Worm (Caenorhabditis elegans) whole organism, early embryonic: ENCODE results near the gene adbp-1.

Experiments used
- B0310.2 ChIP-seq: sonication (generic microtip); optimal IDR thresholded peaks from 2 replicates; lab custom pipeline; 2016; ENCODE audit warnings: mild to moderate bottlenecking, missing genetic modification characterization, missing compliant biosample characterization
- F13C5.2 ChIP-seq: sonication (generic microtip); optimal IDR thresholded peaks from 2 replicates; lab custom pipeline; 2017; ENCODE audit warnings: mild to moderate bottlenecking, missing genetic modification characterization, inconsistent platforms, missing compliant biosample characterization
- aly-1 ChIP-seq: sonication (generic microtip); optimal IDR thresholded peaks from 2 replicates; lab custom pipeline; 2016; ENCODE audit warnings: missing genetic modification characterization, missing compliant biosample characterization
- ama-1 ChIP-seq: fragments of 150-350 bp; optimal IDR thresholded peaks from 2 replicates; lab custom pipeline; 2014
- ceh-13 ChIP-seq: fragments of 200-800 bp; sonication (Bioruptor generic); optimal IDR thresholded peaks from 2 replicates; lab custom pipeline; 2018; ENCODE audit warnings: mild to moderate bottlenecking, missing genetic modification characterization, missing compliant biosample characterization
- ceh-36 ChIP-seq: sonication (generic microtip); optimal IDR thresholded peaks from 2 replicates; lab custom pipeline; 2016; ENCODE audit warnings: missing genetic modification characterization, inconsistent platforms, missing compliant biosample characterization
- ets-7 ChIP-seq: sonication (generic microtip); optimal IDR thresholded peaks from 2 replicates; lab custom pipeline; 2016; ENCODE audit warnings: missing genotype, missing genetic modification characterization, missing compliant biosample characterization
- flt-1 ChIP-seq: fragments of 200-800 bp; sonication (Bioruptor generic); IDR thresholded peaks from 2 replicates; pipeline ENCODE4 v1.3.6; 2022; ENCODE audit warnings: missing genetic modification characterization, missing compliant biosample characterization
- hmbx-1 ChIP-seq: sonication (generic microtip); optimal IDR thresholded peaks from 2 replicates; lab custom pipeline; 2016; ENCODE audit warnings: mild to moderate bottlenecking, missing genetic modification characterization, missing compliant biosample characterization
- hmg-4 ChIP-seq: fragments of 200-800 bp; sonication (Bioruptor generic); optimal IDR thresholded peaks from 2 replicates; lab custom pipeline; 2018; ENCODE audit warnings: mild to moderate bottlenecking, missing genetic modification characterization, missing compliant biosample characterization
- hnd-1 ChIP-seq: sonication (generic microtip); optimal IDR thresholded peaks from 2 replicates; lab custom pipeline; 2016; ENCODE audit warnings: missing genetic modification characterization, missing compliant biosample characterization
- pes-1 ChIP-seq: fragments of 200-800 bp; sonication (Bioruptor generic); IDR thresholded peaks from 2 replicates; pipeline ENCODE4 v1.3.6; 2022; ENCODE audit warnings: missing genetic modification reagents, missing genetic modification characterization, missing compliant biosample characterization
- scrt-1 ChIP-seq: fragments of 200-800 bp; sonication (Bioruptor generic); IDR thresholded peaks from 2 replicates; pipeline ENCODE4 v1.3.6; 2022; ENCODE audit warnings: missing genetic modification characterization, missing compliant biosample characterization
- sea-1 ChIP-seq: fragments of 200-800 bp; sonication (Bioruptor generic); conservative IDR thresholded peaks from 2 replicates; pipeline ENCODE4 v1.3.6; 2022; ENCODE audit warnings: missing genetic modification characterization, missing compliant biosample characterization
- tbx-11 ChIP-seq: fragments of 200-800 bp; sonication (Bioruptor generic); IDR thresholded peaks from 2 replicates; pipeline ENCODE4 v1.3.6; 2022; ENCODE audit warnings: missing genetic modification characterization, missing compliant biosample characterization
- tbx-37 ChIP-seq: fragments of 200-800 bp; sonication (Bioruptor generic); conservative IDR thresholded peaks from 2 replicates; pipeline ENCODE4 v1.3.6; 2022; ENCODE audit warnings: missing genetic modification reagents, missing genetic modification characterization, missing compliant biosample characterization
- tra-4 ChIP-seq: sonication (generic microtip); optimal IDR thresholded peaks from 2 replicates; lab custom pipeline; 2017; ENCODE audit warnings: missing genetic modification characterization, missing compliant biosample characterization

The adbp-1 gene

ce11 chrII:11471916-11472315 lies 28.0 kb downstream of the adbp-1 start, which contains the start of gene mfn-1:
Gene mfn-1, minus strand, starts transcription at chrII:11472016.
- TF ChIP-seq scrt-1 (GFP tag; lab: Robert Waterston, UW) = no peak
- TF ChIP-seq tbx-11 (GFP tag; lab: Robert Waterston, UW) = no peak
- no peak for TF ChIP-seq tbx-37 (GFP tag; lab: Robert Waterston, UW)
- TF ChIP-seq ceh-36 (tag; lab: Kevin White, UChicago) = no peak
- TF ChIP-seq ceh-13 (GFP tag; lab: Kevin White, UChicago) = no peak
- TF ChIP-seq flt-1 = no peak
- no peak for TF ChIP-seq ama-1 (lab: Kevin White, UChicago)
- no peak for TF ChIP-seq pes-1
- TF ChIP-seq aly-1 (tag; lab: Kevin White, UChicago) = no peak
- no peak for TF ChIP-seq hmg-4 (GFP tag; lab: Kevin White, UChicago)

- TF ChIP-seq pes-1 = no peak
- TF ChIP-seq ets-7 (tag; lab: Kevin White, UChicago) = no peak
- TF ChIP-seq tbx-11 (GFP tag; lab: Robert Waterston, UW) = no peak
- no peak for TF ChIP-seq flt-1
- TF ChIP-seq hnd-1 = no peak
- TF ChIP-seq tbx-37 (GFP tag; lab: Robert Waterston, UW) = no peak
- TF ChIP-seq ama-1 (lab: Kevin White, UChicago) = no peak
- TF ChIP-seq ceh-13 (GFP tag; lab: Kevin White, UChicago) = no peak
- no peak for TF ChIP-seq B0310.2
- TF ChIP-seq hmg-4 (GFP tag; lab: Kevin White, UChicago) = no peak
- no peak for TF ChIP-seq tra-4 (tag; lab: Kevin White, UChicago)
- no peak for TF ChIP-seq aly-1 (tag; lab: Kevin White, UChicago)
- no peak for TF ChIP-seq F13C5.2 (tag; lab: Kevin White, UChicago)
- TF ChIP-seq ceh-36 (tag; lab: Kevin White, UChicago) = no peak
- TF ChIP-seq hmbx-1 (tag; lab: Kevin White, UChicago) = no peak
Observed at ce11 chrII:11472542-11472941, 28.6 kb downstream of the adbp-1 start.

- TF ChIP-seq ceh-36 (tag; lab: Kevin White, UChicago) (no peak), hmbx-1 (tag; lab: Kevin White, UChicago) (no peak), flt-1 (peak; percentile 72), tra-4 (tag; lab: Kevin White, UChicago) (no peak), ama-1 (lab: Kevin White, UChicago) (no peak), hnd-1 (no peak), B0310.2 (no peak), hmg-4 (GFP tag; lab: Kevin White, UChicago) (peak; percentile 22), F13C5.2 (tag; lab: Kevin White, UChicago) (peak; percentile 44), pes-1 (no peak), sea-1 (no peak), aly-1 (tag; lab: Kevin White, UChicago) (no peak), tbx-11 (GFP tag; lab: Robert Waterston, UW) (no peak), ets-7 (tag; lab: Kevin White, UChicago) (no peak), scrt-1 (GFP tag; lab: Robert Waterston, UW) (no peak), tbx-37 (GFP tag; lab: Robert Waterston, UW) (peak; percentile 62; the same call in 1 of the 2 replicates), ceh-13 (GFP tag; lab: Kevin White, UChicago) (no peak)
Observed at ce11 chrII:11473525-11474181, 29.7 kb downstream of the adbp-1 start, which contains the start of the genes metl-1 and W02B12.11. Gene metl-1, minus strand, starts transcription at chrII:11473575. Gene W02B12.11, plus strand, starts transcription at chrII:11473861.

ce11 chrII:11476410-11476809 lies 32.4 kb downstream of the adbp-1 start, which contains the start of gene W02B12.16:
Gene W02B12.16, minus strand, starts transcription at chrII:11476510.
- TF ChIP-seq hmg-4 (GFP tag; lab: Kevin White, UChicago) = no peak
- TF ChIP-seq F13C5.2 (tag; lab: Kevin White, UChicago) = no peak
- no peak for TF ChIP-seq pes-1
- no peak for TF ChIP-seq sea-1
- TF ChIP-seq aly-1 (tag; lab: Kevin White, UChicago) = no peak
- no peak for TF ChIP-seq scrt-1 (GFP tag; lab: Robert Waterston, UW)
- TF ChIP-seq hnd-1 = no peak
- no peak for TF ChIP-seq ama-1 (lab: Kevin White, UChicago)
- no peak for TF ChIP-seq B0310.2
- TF ChIP-seq hmbx-1 (tag; lab: Kevin White, UChicago) = no peak
- no peak for TF ChIP-seq ceh-13 (GFP tag; lab: Kevin White, UChicago)
- no peak for TF ChIP-seq ets-7 (tag; lab: Kevin White, UChicago)
- TF ChIP-seq tbx-37 (GFP tag; lab: Robert Waterston, UW) = no peak
- TF ChIP-seq flt-1 = no peak

- TF ChIP-seq F13C5.2 (tag; lab: Kevin White, UChicago) (no peak), B0310.2 (no peak), ceh-13 (GFP tag; lab: Kevin White, UChicago) (no peak), pes-1 (no peak), tra-4 (tag; lab: Kevin White, UChicago) (no peak), ets-7 (tag; lab: Kevin White, UChicago) (no peak), scrt-1 (GFP tag; lab: Robert Waterston, UW) (no peak), hmg-4 (GFP tag; lab: Kevin White, UChicago) (no peak), ceh-36 (tag; lab: Kevin White, UChicago) (no peak), aly-1 (tag; lab: Kevin White, UChicago) (no peak), ama-1 (lab: Kevin White, UChicago) (no peak), tbx-11 (GFP tag; lab: Robert Waterston, UW) (no peak)
Observed at ce11 chrII:11479076-11479475, 35.1 kb downstream of the adbp-1 start, which contains the start of gene W02B12.12. Gene W02B12.12, minus strand, starts transcription at chrII:11479176.

ce11 chrII:11484600-11484999 lies 40.6 kb downstream of the adbp-1 start:
- no peak for TF ChIP-seq ama-1 (lab: Kevin White, UChicago)
- TF ChIP-seq B0310.2 = peak; percentile 97
- peak; percentile 95 for TF ChIP-seq scrt-1 (GFP tag; lab: Robert Waterston, UW)
- TF ChIP-seq hmbx-1 (tag; lab: Kevin White, UChicago) = peak; percentile 89
- peak; percentile 97 for TF ChIP-seq aly-1 (tag; lab: Kevin White, UChicago)
- TF ChIP-seq hnd-1 = peak; percentile 94
- TF ChIP-seq ceh-36 (tag; lab: Kevin White, UChicago) = peak; percentile 97
- peak; percentile 98 for TF ChIP-seq hmg-4 (GFP tag; lab: Kevin White, UChicago)
- peak; percentile 98 for TF ChIP-seq tbx-37 (GFP tag; lab: Robert Waterston, UW)
- TF ChIP-seq tbx-11 (GFP tag; lab: Robert Waterston, UW) = peak; percentile 96
- TF ChIP-seq F13C5.2 (tag; lab: Kevin White, UChicago) = peak; percentile 97
- TF ChIP-seq sea-1 = peak; percentile 97
- peak; percentile 93 for TF ChIP-seq ceh-13 (GFP tag; lab: Kevin White, UChicago)
- peak; percentile 97 for TF ChIP-seq flt-1
- TF ChIP-seq pes-1 = peak; percentile 97
- peak; percentile 89 for TF ChIP-seq ets-7 (tag; lab: Kevin White, UChicago)
- peak; percentile 93 for TF ChIP-seq tra-4 (tag; lab: Kevin White, UChicago)
